Worm (Caenorhabditis elegans) whole organism, late embryonic: Measurements from ENCODE around the gene F58A4.2.

Experiments used
- C08G9.2 ChIP-seq: sonication (generic microtip); optimal IDR thresholded peaks from 2 replicates; lab custom pipeline; 2016; ENCODE audit warnings: mild to moderate bottlenecking, missing genetic modification characterization, moderate library complexity, missing compliant biosample characterization
- C38D4.7 ChIP-seq: fragments of 200-800 bp; sonication (Bioruptor generic); optimal IDR thresholded peaks from 2 replicates; lab custom pipeline; 2018; ENCODE audit warnings: mild to moderate bottlenecking, missing genetic modification characterization, moderate library complexity, missing compliant biosample characterization
- F13H6.1 ChIP-seq: sonication (generic microtip); optimal IDR thresholded peaks from 2 replicates; lab custom pipeline; 2016; ENCODE audit warnings: missing genetic modification characterization, missing compliant biosample characterization
- K02D7.2 ChIP-seq: sonication (generic microtip); optimal IDR thresholded peaks from 2 replicates; lab custom pipeline; 2017; ENCODE audit warnings: mild to moderate bottlenecking, missing genetic modification characterization, missing compliant biosample characterization
- ahr-1 ChIP-seq: sonication (generic microtip); optimal IDR thresholded peaks from 2 replicates; lab custom pipeline; 2016; ENCODE audit warnings: missing genetic modification characterization, missing compliant biosample characterization
- ceh-18 ChIP-seq: sonication (generic microtip); optimal IDR thresholded peaks from 2 replicates; lab custom pipeline; 2016; ENCODE audit warnings: missing genetic modification characterization, missing compliant biosample characterization
- ceh-19 ChIP-seq: fragments of 200-800 bp; sonication (Bioruptor generic); optimal IDR thresholded peaks from 2 replicates; lab custom pipeline; 2018; ENCODE audit warnings: mild to moderate bottlenecking, missing genetic modification characterization, missing compliant biosample characterization
- ceh-2 ChIP-seq: sonication (generic microtip); optimal IDR thresholded peaks from 2 replicates; lab custom pipeline; 2016; ENCODE audit warnings: missing genotype, missing genetic modification characterization, missing compliant biosample characterization
- ceh-30 ChIP-seq: fragments of 150-350 bp; optimal IDR thresholded peaks from 2 replicates; lab custom pipeline; 2014; ENCODE audit warnings: missing biosample characterization, missing genetic modification characterization
- ceh-31 ChIP-seq: sonication (generic microtip); optimal IDR thresholded peaks from 2 replicates; lab custom pipeline; 2016; ENCODE audit warnings: missing genetic modification characterization, missing compliant biosample characterization
- ceh-45 ChIP-seq: fragments of 200-800 bp; sonication (Bioruptor generic); IDR thresholded peaks from 2 replicates; pipeline ENCODE4 v1.3.6; 2022; ENCODE audit warnings: missing genetic modification reagents, missing genetic modification characterization, missing compliant biosample characterization
- ceh-6 ChIP-seq: fragments of 200-800 bp; sonication (Bioruptor generic); optimal IDR thresholded peaks from 2 replicates; lab custom pipeline; 2018; ENCODE audit warnings: mild to moderate bottlenecking, missing genetic modification characterization, missing compliant biosample characterization
- che-1 ChIP-seq: sonication (generic microtip); optimal IDR thresholded peaks from 2 replicates; lab custom pipeline; 2016; ENCODE audit warnings: mild to moderate bottlenecking, missing genetic modification characterization, missing compliant biosample characterization
- dmd-4 ChIP-seq: sonication (generic microtip); optimal IDR thresholded peaks from 2 replicates; lab custom pipeline; 2016; ENCODE audit warnings: borderline replicate concordance, missing genetic modification characterization, missing compliant biosample characterization
- elt-2 ChIP-seq: sonication (generic microtip); optimal IDR thresholded peaks from 2 replicates; lab custom pipeline; 2016; ENCODE audit warnings: missing genetic modification reagents, missing genetic modification characterization, missing compliant biosample characterization
- elt-4 ChIP-seq: sonication (generic microtip); optimal IDR thresholded peaks from 2 replicates; lab custom pipeline; 2016; ENCODE audit warnings: missing genetic modification characterization, missing compliant biosample characterization
- ets-4 ChIP-seq: sonication (generic microtip); optimal IDR thresholded peaks from 2 replicates; lab custom pipeline; 2016; ENCODE audit warnings: missing genetic modification characterization, missing compliant biosample characterization
- fkh-10 ChIP-seq: fragments of 150-350 bp; optimal IDR thresholded peaks from 2 replicates; lab custom pipeline; 2014; ENCODE audit warnings: missing biosample characterization, missing genetic modification reagents, missing genetic modification characterization
- fkh-6 ChIP-seq: sonication (generic microtip); optimal IDR thresholded peaks from 2 replicates; lab custom pipeline; 2016; ENCODE audit warnings: missing genetic modification characterization, missing compliant biosample characterization
- gmeb-2 ChIP-seq: sonication (generic microtip); optimal IDR thresholded peaks from 2 replicates; lab custom pipeline; 2016; ENCODE audit warnings: missing genetic modification characterization, inconsistent platforms, missing compliant biosample characterization
- hlh-30 ChIP-seq: sonication (generic microtip); optimal IDR thresholded peaks from 2 replicates; lab custom pipeline; 2017; ENCODE audit warnings: antibody characterized with exemption, missing genetic modification characterization, missing compliant biosample characterization; ENCODE audit not compliant: insufficient read depth
- lim-6 ChIP-seq: sonication (generic microtip); optimal IDR thresholded peaks from 2 replicates; lab custom pipeline; 2016; ENCODE audit warnings: missing genetic modification characterization, missing compliant biosample characterization
- lin-11 ChIP-seq: fragments of 200-800 bp; sonication (Bioruptor generic); optimal IDR thresholded peaks from 2 replicates; lab custom pipeline; 2018; ENCODE audit warnings: mild to moderate bottlenecking, missing genetic modification characterization, missing compliant biosample characterization
- madf-2 ChIP-seq: sonication (generic microtip); optimal IDR thresholded peaks from 2 replicates; lab custom pipeline; 2017; ENCODE audit warnings: missing genetic modification characterization, missing compliant biosample characterization
- mec-3 ChIP-seq: sonication (generic microtip); optimal IDR thresholded peaks from 2 replicates; lab custom pipeline; 2016; ENCODE audit warnings: borderline replicate concordance, missing genetic modification characterization, missing compliant biosample characterization
- nfya-1 ChIP-seq: sonication (generic microtip); optimal IDR thresholded peaks from 2 replicates; lab custom pipeline; 2017; ENCODE audit warnings: missing genetic modification characterization, mild to moderate bottlenecking, missing compliant biosample characterization, antibody characterized with exemption, moderate library complexity
- nhr-11 ChIP-seq: fragments of 150-350 bp; optimal IDR thresholded peaks from 2 replicates; lab custom pipeline; 2014; ENCODE audit warnings: missing biosample characterization, missing genetic modification characterization
- npax-4 ChIP-seq: sonication (generic microtip); optimal IDR thresholded peaks from 2 replicates; lab custom pipeline; 2016; ENCODE audit warnings: missing genetic modification characterization, missing compliant biosample characterization
- odd-2 ChIP-seq: sonication (generic microtip); optimal IDR thresholded peaks from 2 replicates; lab custom pipeline; 2017; ENCODE audit warnings: antibody characterized with exemption, mild to moderate bottlenecking, missing genetic modification characterization, missing compliant biosample characterization
- pag-3 ChIP-seq: sonication (generic microtip); optimal IDR thresholded peaks from 2 replicates; lab custom pipeline; 2016; ENCODE audit warnings: missing compliant biosample characterization, missing genetic modification characterization, borderline replicate concordance
- pat-9 ChIP-seq: fragments of 200-800 bp; sonication (Bioruptor generic); optimal IDR thresholded peaks from 2 replicates; lab custom pipeline; 2018; ENCODE audit warnings: mild to moderate bottlenecking, missing genetic modification characterization, moderate library complexity, missing compliant biosample characterization
- pax-1 ChIP-seq: fragments of 150-350 bp; optimal IDR thresholded peaks from 2 replicates; lab custom pipeline; 2014; ENCODE audit warnings: missing biosample characterization, missing genetic modification characterization
- pqm-1 ChIP-seq: sonication (generic microtip); optimal IDR thresholded peaks from 2 replicates; lab custom pipeline; 2016; ENCODE audit warnings: missing genetic modification characterization, missing compliant biosample characterization
- ref-2 ChIP-seq: sonication (generic microtip); optimal IDR thresholded peaks from 2 replicates; lab custom pipeline; 2016; ENCODE audit warnings: missing genetic modification characterization, missing compliant biosample characterization
- sdc-2 ChIP-seq: sonication (generic microtip); optimal IDR thresholded peaks from 2 replicates; lab custom pipeline; 2016; ENCODE audit warnings: missing genotype, missing genetic modification characterization, missing compliant biosample characterization
- sox-4 ChIP-seq: sonication (generic microtip); optimal IDR thresholded peaks from 2 replicates; lab custom pipeline; 2017; ENCODE audit warnings: mild to moderate bottlenecking, missing genetic modification characterization, inconsistent platforms, missing compliant biosample characterization
- syd-9 ChIP-seq: sonication (generic microtip); optimal IDR thresholded peaks from 2 replicates; lab custom pipeline; 2016; ENCODE audit warnings: mild to moderate bottlenecking, missing genetic modification characterization, moderate library complexity, missing compliant biosample characterization
- tbx-2 ChIP-seq: sonication (generic microtip); optimal IDR thresholded peaks from 2 replicates; lab custom pipeline; 2016; ENCODE audit warnings: missing genetic modification characterization, missing compliant biosample characterization
- tbx-7 ChIP-seq: sonication (generic microtip); optimal IDR thresholded peaks from 2 replicates; lab custom pipeline; 2016; ENCODE audit warnings: missing genotype, missing genetic modification characterization, missing compliant biosample characterization
- ttx-3 ChIP-seq: sonication (generic microtip); optimal IDR thresholded peaks from 2 replicates; lab custom pipeline; 2016; ENCODE audit warnings: missing genetic modification reagents, missing genetic modification characterization, missing compliant biosample characterization
- unc-3 ChIP-seq, 2 experiments: fragments of 200-800 bp in 1 of 2; sonication (Bioruptor generic) in 1 of 2; sonication (generic microtip) in 1 of 2; conservative IDR thresholded peaks in 1 of 2; optimal IDR thresholded peaks in 1 of 2; 2 replicates each; pipeline versions ENCODE4 v1.3.6 to Lab custom; 2016 to 2022; ENCODE audit warnings: missing compliant biosample characterization in 2 of 2, missing genetic modification characterization in 2 of 2, missing genetic modification reagents in 1 of 2
- unc-42 ChIP-seq: sonication (generic microtip); optimal IDR thresholded peaks from 2 replicates; lab custom pipeline; 2016; ENCODE audit warnings: missing genotype, missing genetic modification characterization, missing compliant biosample characterization
- unc-55 ChIP-seq: sonication (generic microtip); optimal IDR thresholded peaks from 2 replicates; lab custom pipeline; 2017; ENCODE audit warnings: missing biosample characterization, missing genetic modification reagents, missing genetic modification characterization
- unc-86 ChIP-seq: sonication (generic microtip); optimal IDR thresholded peaks from 2 replicates; lab custom pipeline; 2016; ENCODE audit warnings: missing genetic modification characterization, missing compliant biosample characterization
- zip-5 ChIP-seq: sonication (generic microtip); optimal IDR thresholded peaks from 2 replicates; lab custom pipeline; 2016; ENCODE audit warnings: missing genetic modification characterization, missing compliant biosample characterization

Gene F58A4.2

DNA sequence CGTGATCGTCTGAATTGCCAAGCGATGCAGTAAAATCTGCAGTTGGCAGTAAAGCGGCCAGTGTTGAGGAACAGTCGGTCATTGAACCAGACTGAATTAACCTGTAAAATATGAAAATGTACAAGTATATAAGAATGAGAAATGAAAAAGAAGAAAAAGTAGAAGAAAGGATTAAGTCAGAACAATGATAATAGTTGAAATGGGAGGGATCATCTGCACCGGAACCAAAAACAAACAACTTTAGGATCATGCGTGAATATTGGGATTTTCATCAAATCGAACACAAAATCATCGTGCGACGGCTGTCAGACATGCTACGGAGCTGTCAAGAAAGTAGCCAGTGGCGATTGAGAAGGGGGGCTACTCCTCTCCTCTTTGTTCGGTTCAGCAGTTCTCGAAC is 36.5 kb upstream of the F58A4.2 start, which contains the start of gene gei-13:
TSS of gene gei-13 (minus strand) at position 101 of the 400 bp plus-strand sequence.
- no peak for TF ChIP-seq ceh-30 (tag; lab: Kevin White, UChicago)
- no peak for TF ChIP-seq ceh-18
- TF ChIP-seq syd-9 = no peak
- TF ChIP-seq sox-4 (tag; lab: Kevin White, UChicago) = no peak
- TF ChIP-seq nhr-11 = no peak
- no peak for TF ChIP-seq F13H6.1
- no peak for TF ChIP-seq fkh-6 (tag; lab: Kevin White, UChicago)
- no peak for TF ChIP-seq K02D7.2 (tag; lab: Kevin White, UChicago)
- no peak for TF ChIP-seq sdc-2 (tag; lab: Kevin White, UChicago)

- TF ChIP-seq unc-42 (peak; percentile 37), pax-1 (tag; lab: Kevin White, UChicago) (no peak), ceh-31 (tag; lab: Kevin White, UChicago) (peak; percentile 34), nfya-1 (tag; lab: Kevin White, UChicago) (peak; percentile 57), dmd-4 (no peak), hlh-30 (tag; lab: Kevin White, UChicago) (peak; percentile 60), unc-55 (GFP tag; lab: Kevin White, UChicago) (peak; percentile 11), ceh-19 (GFP tag; lab: Kevin White, UChicago) (peak; percentile 33), ceh-18 (peak; percentile 4)
These were observed 30.6 kb upstream of the F58A4.2 start, which contains the start of gene ubc-7 for ce11 chrIII:9631117-9631655. Gene ubc-7, minus strand, starts transcription at chrIII:9631167.

DNA sequence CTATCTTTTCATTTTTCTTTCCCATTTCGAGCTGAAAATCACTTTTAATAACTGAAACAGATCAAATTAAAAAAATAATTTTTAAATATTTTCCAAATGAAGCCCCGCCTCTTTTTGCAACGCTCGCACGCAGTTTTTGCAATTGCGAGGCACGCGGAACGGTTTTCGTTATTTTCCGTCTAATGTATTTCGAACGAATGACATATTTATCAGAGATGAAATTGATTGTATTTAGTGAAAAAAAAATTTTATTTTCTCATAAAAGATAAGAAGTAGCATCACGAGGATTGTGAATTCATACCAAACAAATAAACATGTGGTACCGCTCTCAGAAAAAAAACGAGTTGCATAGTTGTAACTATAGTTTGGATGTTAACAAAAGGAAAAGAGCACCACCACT is 29.3 kb upstream of the F58A4.2 start, which contains the start of gene rpac-19:
TSS of gene rpac-19 (minus strand) at position 31 of the 400 bp plus-strand sequence.
- TF ChIP-seq fkh-6 (tag; lab: Kevin White, UChicago) (no peak), unc-42 (no peak), gmeb-2 (tag; lab: Kevin White, UChicago) (no peak), ttx-3 (peak; percentile 67), nfya-1 (tag; lab: Kevin White, UChicago) (peak; percentile 67), ceh-45 (no peak), sox-4 (tag; lab: Kevin White, UChicago) (peak; percentile 55), ceh-6 (GFP tag; lab: Kevin White, UChicago) (no peak), odd-2 (tag; lab: Kevin White, UChicago) (peak; percentile 59), ceh-2 (peak; percentile 67), unc-3 (GFP tag; conservative IDR thresholded peaks at IDR 0.05; lab: Robert Waterston, UW) (0 out of 2 replicates have a peak, but pooled peaks have one; percentile 46), unc-3 (tag; optimal IDR thresholded peaks at IDR 0.05; lab: Kevin White, UChicago) (no peak), tbx-2 (tag; lab: Kevin White, UChicago) (peak; percentile 70), lin-11 (tag; lab: Kevin White, UChicago) (peak; percentile 47), pqm-1 (tag; lab: Kevin White, UChicago) (no peak), elt-2 (tag; lab: Kevin White, UChicago) (peak; percentile 75), ceh-31 (tag; lab: Kevin White, UChicago) (peak; percentile 34), ref-2 (tag; lab: Kevin White, UChicago) (peak; percentile 55), ets-4 (no peak), F13H6.1 (peak; percentile 46), nhr-11 (peak; percentile 51), C38D4.7 (peak; percentile 52), mec-3 (tag; lab: Kevin White, UChicago) (no peak), zip-5 (peak; percentile 29), C08G9.2 (peak; percentile 18), unc-86 (peak; percentile 69), lim-6 (tag; lab: Kevin White, UChicago) (no peak), K02D7.2 (tag; lab: Kevin White, UChicago) (peak; percentile 64), tbx-7 (no peak), fkh-10 (GFP tag; lab: Kevin White, UChicago) (no peak), hlh-30 (tag; lab: Kevin White, UChicago) (no peak), dmd-4 (peak; percentile 21), pat-9 (peak; percentile 48), ceh-19 (GFP tag; lab: Kevin White, UChicago) (peak; percentile 7), elt-4 (tag; lab: Kevin White, UChicago) (no peak), ahr-1 (tag; lab: Kevin White, UChicago) (peak; percentile 44), madf-2 (tag; lab: Kevin White, UChicago) (peak; percentile 42), che-1 (tag; lab: Kevin White, UChicago) (peak; percentile 46), pag-3 (tag; lab: Kevin White, UChicago) (no peak), npax-4 (tag; lab: Kevin White, UChicago) (no peak), sdc-2 (tag; lab: Kevin White, UChicago) (peak; percentile 59)
